Worm (Caenorhabditis elegans) whole organism, L3 larva: ENCODE results near the gene dars-1.

Experiments
- R02D3.7 ChIP-seq: fragments of 150-350 bp; optimal IDR thresholded peaks from 2 replicates; lab custom pipeline; 2014; ENCODE audit warnings: missing biosample characterization, missing genetic modification characterization
- ZK546.5 ChIP-seq: sonication (generic microtip); optimal IDR thresholded peaks from 2 replicates; lab custom pipeline; 2017; ENCODE audit warnings: missing biosample characterization, missing genetic modification characterization
- aly-2 ChIP-seq: fragments of 150-350 bp; optimal IDR thresholded peaks from 2 replicates; lab custom pipeline; 2014; ENCODE audit warnings: missing biosample characterization, missing genetic modification characterization
- ama-1 ChIP-seq: fragments of 150-350 bp; optimal IDR thresholded peaks from 2 replicates; lab custom pipeline; 2018
- ceh-16 ChIP-seq: sonication (generic microtip); optimal IDR thresholded peaks from 2 replicates; lab custom pipeline; 2017; ENCODE audit warnings: missing biosample characterization, missing genetic modification characterization
- ceh-28 ChIP-seq: fragments of 150-350 bp; optimal IDR thresholded peaks from 2 replicates; lab custom pipeline; 2014; ENCODE audit warnings: missing biosample characterization, missing genetic modification reagents, missing genetic modification characterization
- ceh-82 ChIP-seq: fragments of 150-350 bp; optimal IDR thresholded peaks from 2 replicates; lab custom pipeline; 2014; ENCODE audit warnings: missing biosample characterization, missing genetic modification characterization
- ceh-9 ChIP-seq: sonication (generic microtip); optimal IDR thresholded peaks from 2 replicates; lab custom pipeline; 2018; ENCODE audit warnings: missing biosample characterization, missing genetic modification characterization
- daf-12 ChIP-seq: fragments of 150-350 bp; optimal IDR thresholded peaks from 2 replicates; lab custom pipeline; 2014; ENCODE audit warnings: missing biosample characterization, missing genetic modification reagents, missing genetic modification characterization
- egl-27 ChIP-seq: sonication (generic microtip); optimal IDR thresholded peaks from 4 replicates; lab custom pipeline; 2017; ENCODE audit warnings: missing biosample characterization, missing genetic modification reagents, missing genetic modification characterization
- egl-5 ChIP-seq: fragments of 150-350 bp; optimal IDR thresholded peaks from 2 replicates; lab custom pipeline; 2017; ENCODE audit warnings: missing biosample characterization, missing genetic modification reagents, missing genetic modification characterization, inconsistent platforms
- elt-1 ChIP-seq: fragments of 150-350 bp; optimal IDR thresholded peaks from 2 replicates; lab custom pipeline; 2014; ENCODE audit warnings: missing biosample characterization, missing genetic modification characterization
- elt-2 ChIP-seq: sonication (generic microtip); optimal IDR thresholded peaks from 2 replicates; lab custom pipeline; 2016; ENCODE audit warnings: missing genetic modification reagents, mild to moderate bottlenecking, missing genetic modification characterization, missing compliant biosample characterization
- eor-1 ChIP-seq, 2 experiments: fragments of 150-350 bp; optimal IDR thresholded peaks; 2 replicates each; lab custom pipeline; 2014 to 2018; ENCODE audit warnings: missing biosample characterization in 2 of 2, missing genetic modification characterization in 2 of 2
- fkh-10 ChIP-seq: sonication (generic microtip); optimal IDR thresholded peaks from 2 replicates; lab custom pipeline; 2017; ENCODE audit warnings: missing biosample characterization, missing genetic modification reagents, missing genetic modification characterization
- hmg-11 ChIP-seq: sonication (generic microtip); optimal IDR thresholded peaks from 2 replicates; lab custom pipeline; 2016; ENCODE audit warnings: missing genetic modification characterization, missing compliant biosample characterization
- jun-1 ChIP-seq: fragments of 150-350 bp; optimal IDR thresholded peaks from 2 replicates; lab custom pipeline; 2014; ENCODE audit warnings: missing biosample characterization, missing genetic modification reagents, missing genetic modification characterization
- lin-15B ChIP-seq: fragments of 150-350 bp; optimal IDR thresholded peaks from 2 replicates; lab custom pipeline; 2014; ENCODE audit warnings: missing biosample characterization, missing genetic modification characterization
- lin-39 ChIP-seq: fragments of 150-350 bp; optimal IDR thresholded peaks from 2 replicates; lab custom pipeline; 2018; ENCODE audit warnings: missing biosample characterization, missing genetic modification reagents, missing genetic modification characterization
- lsy-12 ChIP-seq: sonication (generic microtip); optimal IDR thresholded peaks from 2 replicates; lab custom pipeline; 2016; ENCODE audit warnings: mild to moderate bottlenecking, missing genetic modification characterization, missing compliant biosample characterization
- mml-1 ChIP-seq: fragments of 150-350 bp; sonication (generic microtip); optimal IDR thresholded peaks from 3 replicates; lab custom pipeline; 2014; ENCODE audit warnings: missing biosample characterization, missing genetic modification characterization
- nfya-1 ChIP-seq: sonication (generic microtip); optimal IDR thresholded peaks from 2 replicates; lab custom pipeline; 2017; ENCODE audit warnings: missing genetic modification characterization, mild to moderate bottlenecking, missing compliant biosample characterization, antibody characterized with exemption, moderate library complexity; ENCODE audit not compliant: insufficient read depth
- nhr-11 ChIP-seq: fragments of 150-350 bp; optimal IDR thresholded peaks from 2 replicates; lab custom pipeline; 2014; ENCODE audit warnings: missing biosample characterization, missing genetic modification characterization
- nhr-12 ChIP-seq: fragments of 150-350 bp; optimal IDR thresholded peaks from 2 replicates; lab custom pipeline; 2014; ENCODE audit warnings: missing biosample characterization, missing genetic modification characterization
- nhr-23 ChIP-seq: fragments of 150-350 bp; optimal IDR thresholded peaks from 2 replicates; lab custom pipeline; 2014; ENCODE audit warnings: missing biosample characterization, missing genetic modification reagents, missing genetic modification characterization
- nhr-25 ChIP-seq: sonication (generic microtip); optimal IDR thresholded peaks from 2 replicates; lab custom pipeline; 2017; ENCODE audit warnings: missing biosample characterization, missing genetic modification characterization
- nhr-28 ChIP-seq: fragments of 150-350 bp; optimal IDR thresholded peaks from 2 replicates; lab custom pipeline; 2014; ENCODE audit warnings: missing biosample characterization, missing genetic modification characterization
- nhr-43 ChIP-seq: sonication (generic microtip); optimal IDR thresholded peaks from 2 replicates; lab custom pipeline; 2016; ENCODE audit warnings: mild to moderate bottlenecking, missing genetic modification characterization, missing compliant biosample characterization; ENCODE audit not compliant: poor library complexity, severe bottlenecking
- nhr-67 ChIP-seq: fragments of 150-350 bp; optimal IDR thresholded peaks from 2 replicates; lab custom pipeline; 2014; ENCODE audit warnings: missing biosample characterization, missing genetic modification characterization
- nhr-76 ChIP-seq: fragments of 150-350 bp; sonication (generic microtip); optimal IDR thresholded peaks from 5 replicates; lab custom pipeline; 2014; ENCODE audit warnings: missing biosample characterization, missing genetic modification characterization
- pha-4 ChIP-seq: fragments of 150-350 bp; optimal IDR thresholded peaks from 2 replicates; lab custom pipeline; 2014; ENCODE audit warnings: missing biosample characterization, missing genetic modification reagents, missing genetic modification characterization
- pqm-1 ChIP-seq: fragments of 150-350 bp; optimal IDR thresholded peaks from 2 replicates; lab custom pipeline; 2017; ENCODE audit warnings: missing biosample characterization, missing genetic modification characterization, inconsistent platforms
- sea-2 ChIP-seq: fragments of 150-350 bp; sonication (generic microtip); optimal IDR thresholded peaks from 4 replicates; lab custom pipeline; 2014; ENCODE audit warnings: missing biosample characterization, missing genetic modification reagents, missing genetic modification characterization
- skn-1 ChIP-seq: fragments of 150-350 bp; optimal IDR thresholded peaks from 2 replicates; lab custom pipeline; 2014; ENCODE audit warnings: missing biosample characterization, missing genetic modification characterization
- snpc-4 ChIP-seq: fragments of 150-350 bp; optimal IDR thresholded peaks from 2 replicates; lab custom pipeline; 2014; ENCODE audit warnings: missing biosample characterization, missing genetic modification characterization
- tbx-2 ChIP-seq: sonication (generic microtip); optimal IDR thresholded peaks from 2 replicates; lab custom pipeline; 2016; ENCODE audit warnings: mild to moderate bottlenecking, missing genetic modification characterization, missing compliant biosample characterization
- unc-39 ChIP-seq: sonication (generic microtip); optimal IDR thresholded peaks from 4 replicates; lab custom pipeline; 2017; ENCODE audit warnings: missing biosample characterization, missing genetic modification characterization
- zag-1 ChIP-seq: fragments of 150-350 bp; optimal IDR thresholded peaks from 2 replicates; lab custom pipeline; 2014; ENCODE audit warnings: missing biosample characterization, missing genetic modification characterization
- ztf-11 ChIP-seq: fragments of 150-350 bp; optimal IDR thresholded peaks from 2 replicates; lab custom pipeline; 2014; ENCODE audit warnings: missing biosample characterization, missing genetic modification characterization
- ztf-4 ChIP-seq: fragments of 150-350 bp; optimal IDR thresholded peaks from 2 replicates; lab custom pipeline; 2014; ENCODE audit warnings: missing biosample characterization, missing genetic modification characterization

dars-1 gene

ce11 chrIII:9453962-9454361 lies 37.1 kb downstream of the dars-1 start, which contains the start of gene F54C8.7:
F54C8.7 (minus strand) TSS chrIII:9454062.
- no peak for TF ChIP-seq ZK546.5 (tag; lab: Kevin White, UChicago)

DNA sequence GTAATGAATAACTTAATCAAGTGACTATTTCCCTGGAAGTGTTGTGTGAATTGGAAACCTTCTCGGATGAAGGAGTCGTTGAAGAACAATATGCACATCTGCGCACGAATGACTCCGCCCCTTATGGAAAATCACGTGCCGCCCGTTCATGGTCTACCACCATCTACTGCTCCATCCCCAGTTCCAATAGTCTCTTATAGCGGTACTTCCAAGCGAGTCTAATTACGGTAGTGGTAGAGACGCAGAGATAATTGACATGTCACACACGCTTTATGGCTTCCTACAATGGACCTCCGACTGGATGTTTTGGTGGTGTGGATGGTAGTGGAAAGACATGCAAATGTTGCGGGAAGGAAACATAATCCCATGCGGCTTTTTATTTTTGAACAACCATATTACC lies 40.1 kb downstream of the dars-1 start:
- TF ChIP-seq ztf-11 (tag; lab: Kevin White, UChicago) (no peak), ceh-82 (no peak), pqm-1 (tag; lab: Kevin White, UChicago) (peak; percentile 39), lin-39 (peak; percentile 80), aly-2 (tag; lab: Kevin White, UChicago) (no peak), jun-1 (no peak), hmg-11 (tag; lab: Kevin White, UChicago) (no peak), ztf-4 (no peak), nhr-28 (tag; lab: Kevin White, UChicago) (no peak), nhr-23 (tag; lab: Kevin White, UChicago) (peak; percentile 14), egl-5 (tag; lab: Kevin White, UChicago) (peak; percentile 6), nhr-12 (tag; lab: Kevin White, UChicago) (no peak), lsy-12 (tag; lab: Kevin White, UChicago) (no peak), tbx-2 (tag; lab: Kevin White, UChicago) (no peak), eor-1 (tag; optimal IDR thresholded peaks at IDR 0.05; lab: Kevin White, UChicago) (no peak), nfya-1 (tag; lab: Kevin White, UChicago) (peak; percentile 24), elt-2 (tag; lab: Kevin White, UChicago) (no peak)

DNA sequence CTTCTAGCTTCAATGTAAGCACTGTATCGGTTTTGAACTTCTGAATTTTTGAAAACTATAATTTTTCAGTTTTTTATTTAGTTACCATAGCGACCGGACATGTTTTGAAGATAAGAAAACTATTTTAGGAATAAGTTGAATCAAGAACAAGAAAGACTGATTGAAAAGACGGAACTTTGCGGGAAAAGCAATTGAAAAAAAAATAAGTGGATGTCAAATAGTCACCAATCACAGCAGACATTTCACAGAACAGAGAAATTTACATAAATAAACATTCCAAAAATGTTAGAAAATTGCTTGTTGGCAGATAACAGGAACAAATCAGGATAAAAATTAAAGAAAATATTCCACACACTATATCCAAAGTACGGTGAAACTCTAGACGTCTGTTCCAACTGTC lies 41.2 kb downstream of the dars-1 start, which contains the start of gene F54C8.6:
TSS of gene F54C8.6 (minus strand) at position 101 of the 400 bp plus-strand sequence.
- TF ChIP-seq nhr-25 (tag; lab: Kevin White, UChicago) (no peak), nhr-23 (tag; lab: Kevin White, UChicago) (no peak), nhr-67 (tag; lab: Kevin White, UChicago) (no peak), fkh-10 (GFP tag; lab: Kevin White, UChicago) (no peak), nhr-76 (tag; lab: Kevin White, UChicago) (no peak), unc-39 (tag; lab: Kevin White, UChicago) (no peak), lsy-12 (tag; lab: Kevin White, UChicago) (no peak), pqm-1 (tag; lab: Kevin White, UChicago) (no peak), ceh-9 (tag; lab: Kevin White, UChicago) (no peak), daf-12 (tag; lab: Kevin White, UChicago) (no peak), mml-1 (tag; lab: Kevin White, UChicago) (no peak), ceh-16 (no peak), elt-1 (tag; lab: Kevin White, UChicago) (no peak), ztf-11 (tag; lab: Kevin White, UChicago) (no peak)

DNA sequence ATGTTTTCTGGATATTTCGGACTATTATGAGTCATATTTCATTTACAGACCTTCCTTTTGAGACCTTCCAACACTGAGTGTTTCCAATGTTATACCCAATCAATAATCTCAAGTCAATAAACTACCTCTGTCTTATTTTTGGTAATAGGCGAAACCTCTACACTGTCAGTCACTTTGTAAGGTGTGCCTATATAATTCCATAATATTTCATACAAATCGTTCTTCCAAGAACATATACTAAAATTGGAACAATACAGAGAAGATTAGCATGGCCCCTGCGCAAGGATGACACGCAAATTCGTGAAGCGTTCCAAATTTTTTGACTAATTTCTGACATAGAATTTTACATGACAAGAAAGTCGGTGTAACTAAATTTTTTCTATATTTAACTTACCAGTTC lies 41.7 kb downstream of the dars-1 start:
- TF ChIP-seq snpc-4 (tag; lab: Kevin White, UChicago): peak; percentile 11

DNA sequence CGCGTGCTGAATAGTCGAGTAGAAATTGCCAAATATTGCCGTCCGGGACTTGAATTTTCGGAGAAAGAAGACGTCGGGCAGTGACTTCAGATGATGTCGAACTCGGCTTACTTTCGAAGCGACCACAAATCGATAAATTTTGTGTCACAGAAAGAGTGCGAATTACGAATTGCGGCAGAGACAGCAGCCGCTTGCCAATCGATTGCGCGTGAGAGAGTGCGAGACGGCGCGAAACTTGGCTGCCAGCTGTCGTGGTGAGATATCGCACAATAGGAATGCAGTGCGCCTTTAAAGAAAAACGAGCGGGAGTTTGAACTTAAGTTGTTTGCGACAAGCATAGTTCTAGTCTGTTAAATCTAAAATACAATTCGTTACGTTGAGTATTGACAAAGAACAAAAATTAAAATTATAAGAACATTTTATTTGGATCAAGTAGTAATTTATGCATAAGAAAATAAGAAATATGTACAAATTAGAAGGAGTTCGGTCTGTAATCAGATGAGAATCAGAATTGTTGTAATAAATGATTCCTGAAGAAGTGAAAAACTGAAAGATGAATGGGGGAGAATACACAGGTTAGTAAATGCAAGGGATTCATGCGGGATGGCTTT lies 47.5 kb downstream of the dars-1 start, which contains the start of gene pir-2:
TSS of gene pir-2 (minus strand) at position 218 of the 611 bp plus-strand sequence.
- TF ChIP-seq nhr-67 (tag; lab: Kevin White, UChicago): no peak
- peak; percentile 20 for TF ChIP-seq jun-1
- no peak for TF ChIP-seq eor-1 (tag; optimal IDR thresholded peaks at IDR 0.05; lab: Kevin White, UChicago)
- peak; percentile 93 for TF ChIP-seq lin-15B (tag; lab: Kevin White, UChicago)
- peak; percentile 60 for TF ChIP-seq lsy-12 (tag; lab: Kevin White, UChicago)
- peak; percentile 83 for TF ChIP-seq sea-2 (GFP tag; lab: Kevin White, UChicago)
- peak; percentile 96 for TF ChIP-seq nfya-1 (tag; lab: Kevin White, UChicago)
- TF ChIP-seq pqm-1 (tag; lab: Kevin White, UChicago): peak; percentile 40
- peak; percentile 85 for TF ChIP-seq nhr-25 (tag; lab: Kevin White, UChicago)
- TF ChIP-seq R02D3.7 (tag; lab: Kevin White, UChicago): peak; percentile 74
- TF ChIP-seq skn-1 (tag; lab: Kevin White, UChicago): peak; percentile 50
- TF ChIP-seq zag-1 (tag; lab: Kevin White, UChicago): peak; percentile 11
- TF ChIP-seq ceh-9 (tag; lab: Kevin White, UChicago): no peak
- peak; percentile 25 for TF ChIP-seq elt-1 (tag; lab: Kevin White, UChicago)
- peak; percentile 48 for TF ChIP-seq elt-2 (tag; lab: Kevin White, UChicago)
- TF ChIP-seq nhr-28 (tag; lab: Kevin White, UChicago): no peak
- peak; percentile 92 for TF ChIP-seq pha-4 (tag; lab: Kevin White, UChicago)
- no peak for TF ChIP-seq nhr-11 (tag; lab: Kevin White, UChicago)
- TF ChIP-seq snpc-4 (tag; lab: Kevin White, UChicago): peak; percentile 79
- TF ChIP-seq hmg-11 (tag; lab: Kevin White, UChicago): peak; percentile 67
- TF ChIP-seq lin-39: peak; percentile 95
- TF ChIP-seq tbx-2 (tag; lab: Kevin White, UChicago): no peak
- TF ChIP-seq egl-5 (tag; lab: Kevin White, UChicago): peak; percentile 66
- peak; percentile 14 for TF ChIP-seq ceh-82
- peak; percentile 86 for TF ChIP-seq ama-1
- peak; percentile 21 for TF ChIP-seq nhr-43
- TF ChIP-seq nhr-23 (tag; lab: Kevin White, UChicago): peak; percentile 89
- peak; percentile 97 for TF ChIP-seq ceh-28
- peak; percentile 11 for TF ChIP-seq fkh-10 (GFP tag; lab: Kevin White, UChicago)
- TF ChIP-seq unc-39 (tag; lab: Kevin White, UChicago): no peak
- TF ChIP-seq egl-27 (tag; lab: Kevin White, UChicago): no peak
